Worm (Caenorhabditis elegans) whole organism, early embryonic: Measurements from ENCODE around the gene T08H10.3.

ENCODE experiments used
- ama-1 ChIP-seq: fragments of 150-350 bp; optimal IDR thresholded peaks from 2 replicates; lab custom pipeline; 2014
- flt-1 ChIP-seq: fragments of 200-800 bp; sonication (Bioruptor generic); IDR thresholded peaks from 2 replicates; pipeline ENCODE4 v1.3.6; 2022; ENCODE audit warnings: missing genetic modification characterization, missing compliant biosample characterization
- tbx-11 ChIP-seq: fragments of 200-800 bp; sonication (Bioruptor generic); IDR thresholded peaks from 2 replicates; pipeline ENCODE4 v1.3.6; 2022; ENCODE audit warnings: missing genetic modification characterization, missing compliant biosample characterization
- tbx-37 ChIP-seq: fragments of 200-800 bp; sonication (Bioruptor generic); conservative IDR thresholded peaks from 2 replicates; pipeline ENCODE4 v1.3.6; 2022; ENCODE audit warnings: missing genetic modification reagents, missing genetic modification characterization, missing compliant biosample characterization

- TF ChIP-seq ama-1 (lab: Kevin White, UChicago) (no peak), tbx-11 (GFP tag; lab: Robert Waterston, UW) (no peak), flt-1 (GFP tag; lab: Robert Waterston, UW) (no peak), tbx-37 (GFP tag; lab: Robert Waterston, UW) (no peak)
Measured at ce11 chrV:4510351-4510750, 39.2 kb downstream of the T08H10.3 start.
